Worm (Caenorhabditis elegans): ENCODE results near the gene cyp-13A1.

Gene cyp-13A1

DNA sequence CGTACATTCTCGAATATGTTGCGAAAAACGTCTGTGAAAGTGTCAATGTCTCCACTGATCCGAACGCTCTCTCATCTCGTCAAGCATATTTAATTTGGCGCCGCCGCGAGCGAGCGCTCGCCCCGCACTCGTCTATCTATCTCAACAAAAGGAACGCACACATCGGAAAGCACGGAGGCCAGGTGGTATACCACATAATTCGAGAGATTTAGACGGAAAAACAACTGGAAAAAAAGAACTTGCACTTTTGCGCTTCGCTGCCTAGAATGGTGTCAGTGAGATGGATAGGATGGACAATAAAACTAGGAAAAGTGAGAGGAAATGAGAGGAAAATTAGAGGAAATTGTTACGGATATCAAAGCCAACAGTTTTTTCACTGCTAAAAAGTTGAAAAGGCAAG lies 52.6 kb downstream of the cyp-13A1 start:
- no peak for TF ChIP-seq nhr-77 (tag; optimal IDR thresholded peaks at IDR 0.05)
- TF ChIP-seq mdl-1 (tag; optimal IDR thresholded peaks at IDR 0.05), result peak in 1 of 2 experiments; percentile 45
- no peak for TF ChIP-seq ceh-32 (tag; optimal IDR thresholded peaks at IDR 0.05; ENCODE audit: poor library complexity)
- peak; percentile 55 for TF ChIP-seq mxl-3 (GFP tag; optimal IDR thresholded peaks at IDR 0.05)
- TF ChIP-seq daf-12 (tag; optimal IDR thresholded peaks at IDR 0.05), result no peak
- no peak for TF ChIP-seq nhr-102 (tag; optimal IDR thresholded peaks at IDR 0.05)
- TF ChIP-seq gei-8 (GFP tag; optimal IDR thresholded peaks at IDR 0.05), result no peak
- TF ChIP-seq nhr-76 (tag; optimal IDR thresholded peaks at IDR 0.05), result no peak
- no peak for TF ChIP-seq daf-16 (GFP tag; optimal IDR thresholded peaks at IDR 0.05)
- TF ChIP-seq daf-16 (tag; optimal IDR thresholded peaks at IDR 0.05), result no peak
- TF ChIP-seq nhr-11 (tag; optimal IDR thresholded peaks at IDR 0.05), result no peak
- TF ChIP-seq skn-1 (tag; optimal IDR thresholded peaks at IDR 0.05), result no peak
- no peak for TF ChIP-seq F37D6.2 (tag; optimal IDR thresholded peaks at IDR 0.05)
- no peak for TF ChIP-seq ztf-7 (tag; optimal IDR thresholded peaks at IDR 0.05)
- peak; percentile 12 for TF ChIP-seq hlh-11 (tag; optimal IDR thresholded peaks at IDR 0.05)
- no peak for TF ChIP-seq ceh-82 (tag; optimal IDR thresholded peaks at IDR 0.05)
- TF ChIP-seq spr-3 (GFP tag; optimal IDR thresholded peaks at IDR 0.05), result no peak
- TF ChIP-seq nhr-48 (tag; optimal IDR thresholded peaks at IDR 0.05), result no peak
- no peak for TF ChIP-seq hmg-1.1 (GFP tag; IDR thresholded peaks at IDR 0.05)
- peak; percentile 49 for TF ChIP-seq aha-1 (tag)
- TF ChIP-seq lin-1 (GFP tag; IDR thresholded peaks at IDR 0.05), result no peak
- TF ChIP-seq lin-39 (tag; optimal IDR thresholded peaks at IDR 0.05), result no peak
- no peak for TF ChIP-seq lin-15B (tag; optimal IDR thresholded peaks at IDR 0.05)
- TF ChIP-seq set-16 (GFP tag; IDR thresholded peaks at IDR 0.05), result no peak
- TF ChIP-seq nhr-10 (tag; optimal IDR thresholded peaks at IDR 0.05), result no peak
- TF ChIP-seq nhr-28 (tag; optimal IDR thresholded peaks at IDR 0.05), result peak; percentile 24
- TF ChIP-seq tra-1 (GFP tag; IDR thresholded peaks at IDR 0.05), result 0 out of 2 replicates have a peak, but pooled peaks have one; percentile 65
- TF ChIP-seq aly-2 (tag; optimal IDR thresholded peaks at IDR 0.05), result no peak
- no peak for TF ChIP-seq lin-38 (GFP tag; IDR thresholded peaks at IDR 0.05)
- TF ChIP-seq dpl-1 (GFP tag; optimal IDR thresholded peaks at IDR 0.05), result no peak
- TF ChIP-seq ceh-28 (tag; optimal IDR thresholded peaks at IDR 0.05), result no peak
- TF ChIP-seq zfp-2 (tag; optimal IDR thresholded peaks at IDR 0.05), result no peak
